Worm (Caenorhabditis elegans): Measurements from ENCODE around the gene nuo-3.

The nuo-3 gene

DNA sequence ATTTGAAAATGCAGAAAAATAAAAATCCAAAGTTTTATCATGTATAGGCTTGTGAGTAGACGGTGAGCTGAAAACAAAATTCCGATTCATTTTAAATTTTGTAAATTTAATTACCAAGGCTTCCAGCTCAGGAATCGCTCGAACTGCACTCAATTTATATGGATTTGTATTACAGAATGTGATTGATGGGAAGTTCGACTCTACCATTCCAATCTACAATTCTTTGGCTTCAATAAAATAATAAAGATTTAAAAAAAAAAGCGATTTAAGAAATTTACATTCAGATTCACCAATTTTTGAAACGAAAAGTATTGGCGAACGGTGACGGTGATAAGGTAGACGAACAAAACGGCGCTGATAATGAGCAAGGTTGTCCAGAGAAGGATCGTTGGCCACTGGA, 26.7 kb downstream of the nuo-3 start:
- TF ChIP-seq attf-6 (GFP tag; IDR thresholded peaks at IDR 0.05), result peak; percentile 77
- TF ChIP-seq snpc-4 (GFP tag; optimal IDR thresholded peaks at IDR 0.05), result no peak
- TF ChIP-seq snpc-4 (tag; optimal IDR thresholded peaks at IDR 0.05), result peak in 1 of 4 experiments; percentile 73
- 0 out of 2 replicates have a peak, but pooled peaks have one; percentile 34 for TF ChIP-seq Y53G8AR.9 (GFP tag; conservative IDR thresholded peaks at IDR 0.05)
- TF ChIP-seq lir-1 (GFP tag; conservative IDR thresholded peaks at IDR 0.05), result no peak
- peak; percentile 41 for TF ChIP-seq him-1 (tag; optimal IDR thresholded peaks at IDR 0.05)
- TF ChIP-seq sptf-2 (GFP tag; optimal IDR thresholded peaks at IDR 0.05), result no peak

DNA sequence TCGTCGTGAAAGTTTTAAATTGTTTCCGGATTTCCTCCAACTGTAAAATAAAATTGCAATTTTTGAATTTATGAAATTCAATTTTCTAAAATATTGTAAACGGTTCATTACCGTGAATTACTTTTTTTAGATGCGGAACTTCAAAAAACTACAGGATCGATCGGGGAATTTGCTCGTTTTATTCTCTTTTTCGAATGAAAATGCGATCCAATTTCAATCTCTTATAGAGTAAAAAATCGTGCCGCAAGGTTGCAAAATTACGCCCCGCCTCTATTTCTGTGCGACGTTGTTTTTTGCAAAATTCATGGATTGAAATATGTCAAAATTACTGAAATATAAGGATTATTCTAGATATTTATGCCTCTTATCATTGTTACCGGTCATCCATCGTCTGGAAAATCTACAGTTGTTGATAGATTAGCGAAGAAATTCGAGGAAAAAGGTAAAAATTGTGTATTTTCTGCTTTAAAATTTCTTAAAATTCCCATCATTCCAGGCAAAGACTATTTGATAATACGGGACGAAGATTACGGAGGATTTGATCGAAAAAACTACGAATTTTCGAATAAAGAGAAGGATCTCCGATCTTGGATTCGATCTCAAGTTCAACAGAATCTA, 28.0 kb downstream of the nuo-3 start, which contains the start of gene Y57G11C.43:
Gene Y57G11C.43 (plus strand): TSS at position 224 of the 618 bp plus-strand sequence.
- TF ChIP-seq snpc-1.3 (tag; optimal IDR thresholded peaks at IDR 0.05; ENCODE audit: insufficient read depth), result peak; percentile 51
- no peak for TF ChIP-seq zim-3 (tag; optimal IDR thresholded peaks at IDR 0.05)
- peak; percentile 21 for TF ChIP-seq lin-54 (GFP tag; optimal IDR thresholded peaks at IDR 0.05)
- 0 out of 2 replicates have a peak, but pooled peaks have one; percentile 31 for TF ChIP-seq D2030.7 (GFP tag; IDR thresholded peaks at IDR 0.05)
- peak; percentile 56 for TF ChIP-seq madf-6 (GFP tag; IDR thresholded peaks at IDR 0.05)
- TF ChIP-seq F10E7.11 (tag; optimal IDR thresholded peaks at IDR 0.05), result no peak
- peak; percentile 28 for TF ChIP-seq unc-130 (GFP tag; optimal IDR thresholded peaks at IDR 0.05)
- peak; percentile 34 for TF ChIP-seq athp-1 (tag; optimal IDR thresholded peaks at IDR 0.05)
- TF ChIP-seq hmg-1.2 (GFP tag; IDR thresholded peaks at IDR 0.05), result peak; percentile 27; the same call in 1 of the 2 replicates
- TF ChIP-seq dox-1 (GFP tag; IDR thresholded peaks at IDR 0.05), result no peak
- TF ChIP-seq ekl-4 (GFP tag; IDR thresholded peaks at IDR 0.05), result peak; percentile 55
- peak; percentile 22 for TF ChIP-seq tlf-1 (GFP tag; optimal IDR thresholded peaks at IDR 0.05)
- no peak for TF ChIP-seq chd-7 (tag; optimal IDR thresholded peaks at IDR 0.05)
- 0 out of 2 replicates have a peak, but pooled peaks have one; percentile 31 for TF ChIP-seq B0336.3 (GFP tag; IDR thresholded peaks at IDR 0.05)
- peak; percentile 59; the same call in 1 of the 2 replicates for TF ChIP-seq Y53G8AR.9 (GFP tag; conservative IDR thresholded peaks at IDR 0.05)
- no peak for TF ChIP-seq snpc-4 (GFP tag; optimal IDR thresholded peaks at IDR 0.05)
- TF ChIP-seq snpc-4 (tag; optimal IDR thresholded peaks at IDR 0.05), result peak in 3 of 4 experiments; percentile 25 to 92 (median 76)
- no peak for TF ChIP-seq F23B12.7 (tag; optimal IDR thresholded peaks at IDR 0.05; ENCODE audit: insufficient read depth)
- TF ChIP-seq hrde-1 (tag; optimal IDR thresholded peaks at IDR 0.05; ENCODE audit: borderline replicate concordance), result no peak
- TF ChIP-seq tbp1 (GFP tag; optimal IDR thresholded peaks at IDR 0.05), result peak; percentile 26
- TF ChIP-seq nfyb-1 (GFP tag; IDR thresholded peaks at IDR 0.05), result 0 out of 2 replicates have a peak, but pooled peaks have one; percentile 25
- peak; percentile 16 for TF ChIP-seq xnd-1 (tag; optimal IDR thresholded peaks at IDR 0.05)
- 0 out of 2 replicates have a peak, but pooled peaks have one; percentile 23 for TF ChIP-seq hsf-1 (GFP tag; IDR thresholded peaks at IDR 0.05)
- TF ChIP-seq ama-1 (optimal IDR thresholded peaks at IDR 0.05), result no peak
- TF ChIP-seq ama-1 (GFP tag; optimal IDR thresholded peaks at IDR 0.05), result peak; percentile 11 to 37
- TF ChIP-seq lsl-1 (GFP tag; optimal IDR thresholded peaks at IDR 0.05), result peak; percentile 2
- peak; percentile 6 for TF ChIP-seq snpc-3.4 (tag; optimal IDR thresholded peaks at IDR 0.05)
- TF ChIP-seq attf-6 (GFP tag; IDR thresholded peaks at IDR 0.05), result peak; percentile 95
- 0 out of 2 replicates have a peak, but pooled peaks have one; percentile 16 for TF ChIP-seq pbrm-1 (GFP tag; IDR thresholded peaks at IDR 0.05)
- no peak for TF ChIP-seq cebp-1 (GFP tag; IDR thresholded peaks at IDR 0.05)
- TF ChIP-seq cebp-1 (tag; optimal IDR thresholded peaks at IDR 0.05), result peak; percentile 21

DNA sequence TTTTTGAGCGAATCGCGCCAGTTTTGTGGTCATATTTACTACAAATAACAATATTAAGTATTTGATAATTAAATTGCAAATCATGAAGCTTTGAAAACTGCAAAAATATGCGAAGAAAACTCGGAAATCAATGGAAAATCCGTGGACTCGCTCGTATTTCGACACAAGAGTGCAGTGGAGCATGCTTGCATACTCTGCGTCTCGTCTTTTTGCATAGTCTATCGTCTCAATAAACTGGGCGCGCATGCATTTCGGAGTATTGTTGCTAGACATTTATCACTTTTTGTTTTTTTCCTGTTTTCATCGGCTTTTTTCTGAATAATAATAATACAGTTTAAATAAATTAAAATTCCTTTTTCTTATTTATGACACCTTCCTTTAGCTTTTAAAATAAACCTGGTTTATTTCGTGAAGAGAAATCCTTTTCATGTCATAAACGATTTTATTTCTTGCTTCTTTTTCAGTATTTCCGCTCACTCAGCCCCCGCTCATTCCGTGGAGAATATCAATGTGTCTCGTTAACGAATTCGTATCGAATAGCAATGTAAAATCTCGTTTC, 29.6 kb downstream of the nuo-3 start, which contains the start of the genes mrps-7 and Y57G11C.3:
Gene mrps-7 (minus strand): TSS at position 38 of the 559 bp plus-strand sequence.
Gene Y57G11C.3 (plus strand): TSS at position 509 of the 559 bp plus-strand sequence.
- TF ChIP-seq K12H6.12 (tag; optimal IDR thresholded peaks at IDR 0.05) (peak; percentile 69), mcd-1 (GFP tag; IDR thresholded peaks at IDR 0.05) (peak; percentile 99), D2030.7 (GFP tag; IDR thresholded peaks at IDR 0.05) (peak; percentile 64; the same call in 1 of the 2 replicates), athp-1 (tag; optimal IDR thresholded peaks at IDR 0.05) (peak; percentile 30), attf-5 (GFP tag; optimal IDR thresholded peaks at IDR 0.05) (peak; percentile 79), dpl-1 (GFP tag; optimal IDR thresholded peaks at IDR 0.05) (peak; percentile 18), snpc-3.4 (tag; optimal IDR thresholded peaks at IDR 0.05) (peak; percentile 36), Y79H2A.3 (GFP tag; conservative IDR thresholded peaks at IDR 0.05) (no peak), efl-1 (GFP tag; optimal IDR thresholded peaks at IDR 0.05) (peak; percentile 54), pbrm-1 (GFP tag; IDR thresholded peaks at IDR 0.05) (peak; percentile 79), hmg-1.2 (GFP tag; IDR thresholded peaks at IDR 0.05) (peak; percentile 99), dox-1 (GFP tag; IDR thresholded peaks at IDR 0.05) (peak; percentile 86), attf-6 (GFP tag; IDR thresholded peaks at IDR 0.05) (peak; percentile 92), F33H1.4 (GFP tag; IDR thresholded peaks at IDR 0.05) (peak; percentile 56; the same call in 1 of the 2 replicates), cebp-1 (GFP tag; IDR thresholded peaks at IDR 0.05) (peak; percentile 93), cebp-1 (tag; optimal IDR thresholded peaks at IDR 0.05) (peak; percentile 96), ets-4 (GFP tag; optimal IDR thresholded peaks at IDR 0.05) (no peak), xnd-1 (tag; optimal IDR thresholded peaks at IDR 0.05) (peak; percentile 12)
